Worm (Caenorhabditis elegans): ENCODE results near the gene ins-17.

ins-17 gene

ce11 chrIII:4495250-4495649, 17.9 kb upstream of the ins-17 start:
- TF ChIP-seq aha-1 (tag; optimal IDR thresholded peaks at IDR 0.05), result no peak
- TF ChIP-seq xbp-1 (tag; optimal IDR thresholded peaks at IDR 0.05), result no peak
- TF ChIP-seq blmp-1 (tag; optimal IDR thresholded peaks at IDR 0.05), result peak; percentile 36
- no peak for TF ChIP-seq unc-86 (tag; optimal IDR thresholded peaks at IDR 0.05)
- TF ChIP-seq dpl-1 (GFP tag; optimal IDR thresholded peaks at IDR 0.05), result no peak

- no peak for TF ChIP-seq Y116A8C.19 (tag; optimal IDR thresholded peaks at IDR 0.05; ENCODE audit: borderline replicate concordance)
- no peak for TF ChIP-seq hlh-4 (tag; optimal IDR thresholded peaks at IDR 0.05)
- TF ChIP-seq lin-13 (GFP tag; optimal IDR thresholded peaks at IDR 0.05), result no peak
- no peak for TF ChIP-seq ceh-82 (tag; optimal IDR thresholded peaks at IDR 0.05)
- peak; percentile 96 for TF ChIP-seq nhr-85 (tag)
- TF ChIP-seq pax-3 (tag; optimal IDR thresholded peaks at IDR 0.05), result peak; percentile 9
- peak; percentile 76 for TF ChIP-seq lin-14 (GFP tag; optimal IDR thresholded peaks at IDR 0.05)
- TF ChIP-seq unc-130 (tag; optimal IDR thresholded peaks at IDR 0.05), result peak; percentile 49
- TF ChIP-seq lsy-2 (tag; optimal IDR thresholded peaks at IDR 0.05), result peak; percentile 26 to 63
- TF ChIP-seq elt-2 (tag; optimal IDR thresholded peaks at IDR 0.05), result peak; percentile 59
- no peak for TF ChIP-seq fkh-8 (tag; optimal IDR thresholded peaks at IDR 0.05)
- no peak for TF ChIP-seq efl-3 (GFP tag; optimal IDR thresholded peaks at IDR 0.05)
- no peak for TF ChIP-seq fkh-10 (GFP tag; optimal IDR thresholded peaks at IDR 0.05)
- no peak for TF ChIP-seq sox-4 (tag; optimal IDR thresholded peaks at IDR 0.05)
- TF ChIP-seq hpl-2 (GFP tag; optimal IDR thresholded peaks at IDR 0.05), result no peak
- TF ChIP-seq pag-3 (tag; optimal IDR thresholded peaks at IDR 0.05; ENCODE audit: borderline replicate concordance, insufficient read depth), result peak; percentile 12
- peak; percentile 60 for TF ChIP-seq nhr-19 (GFP tag; conservative IDR thresholded peaks at IDR 0.05)
- no peak for TF ChIP-seq vab-15 (tag; optimal IDR thresholded peaks at IDR 0.05)
- TF ChIP-seq C34B4.2 (tag; optimal IDR thresholded peaks at IDR 0.05), result no peak
- no peak for TF ChIP-seq mab-9 (GFP tag; IDR thresholded peaks at IDR 0.05)
- TF ChIP-seq tlp-1 (tag; optimal IDR thresholded peaks at IDR 0.05), result no peak
- no peak for TF ChIP-seq isw-1 (GFP tag; IDR thresholded peaks at IDR 0.05)
- TF ChIP-seq sup-37 (GFP tag; optimal IDR thresholded peaks at IDR 0.05), result no peak
- TF ChIP-seq ztf-11 (tag; optimal IDR thresholded peaks at IDR 0.05), result no peak
- no peak for TF ChIP-seq jun-1 (tag; optimal IDR thresholded peaks at IDR 0.05)
- no peak for TF ChIP-seq F16B12.6 (tag; optimal IDR thresholded peaks at IDR 0.05)
- no peak for TF ChIP-seq fkh-4 (tag; optimal IDR thresholded peaks at IDR 0.05; ENCODE audit: borderline replicate concordance)
- TF ChIP-seq ets-5 (GFP tag; IDR thresholded peaks at IDR 0.05), result no peak
- TF ChIP-seq nhr-47 (tag; optimal IDR thresholded peaks at IDR 0.05), result peak; percentile 37
- no peak for TF ChIP-seq egl-13 (tag; optimal IDR thresholded peaks at IDR 0.05)
- TF ChIP-seq nhr-84 (tag; optimal IDR thresholded peaks at IDR 0.05), result no peak
- peak; percentile 54 for TF ChIP-seq tbx-2 (tag; optimal IDR thresholded peaks at IDR 0.05)
- TF ChIP-seq ceh-90 (tag; optimal IDR thresholded peaks at IDR 0.05), result no peak
- TF ChIP-seq egl-27 (tag; optimal IDR thresholded peaks at IDR 0.05), result no peak
- TF ChIP-seq mef-2 (tag; optimal IDR thresholded peaks at IDR 0.05), result peak; percentile 4
- TF ChIP-seq dsc-1 (tag; optimal IDR thresholded peaks at IDR 0.05), result no peak
- no peak for TF ChIP-seq zag-1 (tag; optimal IDR thresholded peaks at IDR 0.05)
- TF ChIP-seq snu-23 (GFP tag; optimal IDR thresholded peaks at IDR 0.05), result peak; percentile 75
- no peak for TF ChIP-seq zip-4 (GFP tag; optimal IDR thresholded peaks at IDR 0.05)
- peak; percentile 4 for TF ChIP-seq xbp-1 (tag; optimal IDR thresholded peaks at IDR 0.05)
- TF ChIP-seq mep-1 (tag; optimal IDR thresholded peaks at IDR 0.05), result peak; percentile 15
- TF ChIP-seq nhr-11 (tag; optimal IDR thresholded peaks at IDR 0.05), result no peak
- peak; percentile 23 to 49 (median 32) for TF ChIP-seq dpl-1 (GFP tag; optimal IDR thresholded peaks at IDR 0.05)
- TF ChIP-seq ceh-63 (GFP tag; optimal IDR thresholded peaks at IDR 0.05), result no peak
- peak; percentile 90 for TF ChIP-seq blmp-1 (tag; optimal IDR thresholded peaks at IDR 0.05)
- peak; percentile 45 for TF ChIP-seq skn-1 (tag; optimal IDR thresholded peaks at IDR 0.05)
- TF ChIP-seq lin-35 (GFP tag; optimal IDR thresholded peaks at IDR 0.05), result peak; percentile 25 to 74
- no peak for TF ChIP-seq alr-1 (tag; optimal IDR thresholded peaks at IDR 0.05; ENCODE audit: borderline replicate concordance)
These were observed 17.2 kb upstream of the ins-17 start for ce11 chrIII:4494541-4495010.

All from whole organism, L1 larva.